Worm (Caenorhabditis elegans): Measurements from ENCODE around the gene spig-1.

Gene spig-1

DNA sequence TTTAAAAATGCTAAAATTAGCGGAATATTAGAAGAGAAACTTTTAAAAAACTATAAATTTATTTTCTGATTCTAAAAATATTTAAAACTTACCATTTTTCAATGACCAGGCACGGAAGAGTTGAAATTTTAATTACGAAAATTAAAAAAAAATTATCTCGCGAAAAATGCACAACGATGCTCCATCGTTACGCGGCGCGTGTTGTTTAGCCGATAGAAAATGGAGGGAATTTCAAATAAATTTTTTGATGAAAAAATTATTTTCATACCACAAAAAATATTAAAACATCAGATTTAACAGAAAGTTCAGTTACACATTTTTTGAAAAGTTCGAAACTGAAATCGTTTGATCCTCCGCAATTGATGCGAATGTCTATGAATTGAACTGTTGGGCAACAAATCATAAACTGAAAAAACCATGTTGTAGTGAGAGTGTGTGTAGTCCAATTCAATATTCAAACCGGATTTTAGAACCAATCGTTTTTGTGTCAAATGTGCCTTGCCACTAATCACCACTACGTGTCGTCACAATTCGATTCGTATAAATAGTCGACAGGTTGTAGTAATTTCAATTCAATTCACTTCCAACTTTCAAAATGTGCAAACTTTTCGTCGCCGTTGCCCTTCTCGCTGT is at the start of gene spig-1, which contains the start of gene tofu-2:
spig-1 (plus strand) TSS at position 583 of the 633 bp plus-strand sequence.
tofu-2 (minus strand) TSS at position 116 of the 633 bp plus-strand sequence.
- TF ChIP-seq ceh-16 (tag; optimal IDR thresholded peaks at IDR 0.05) (no peak), sea-2 (GFP tag; optimal IDR thresholded peaks at IDR 0.05) (no peak), lin-39 (tag; optimal IDR thresholded peaks at IDR 0.05) (no peak), daf-12 (tag; optimal IDR thresholded peaks at IDR 0.05) (no peak), hmg-11 (tag; optimal IDR thresholded peaks at IDR 0.05) (no peak), egl-5 (tag; optimal IDR thresholded peaks at IDR 0.05) (no peak), lsy-12 (tag; optimal IDR thresholded peaks at IDR 0.05) (no peak), elt-1 (tag; optimal IDR thresholded peaks at IDR 0.05) (no peak), ztf-4 (tag; optimal IDR thresholded peaks at IDR 0.05) (no peak), fos-1 (tag; optimal IDR thresholded peaks at IDR 0.05) (no peak), skn-1 (tag; optimal IDR thresholded peaks at IDR 0.05) (no peak), jun-1 (tag; optimal IDR thresholded peaks at IDR 0.05) (no peak), nhr-25 (tag; optimal IDR thresholded peaks at IDR 0.05) (no peak)

DNA sequence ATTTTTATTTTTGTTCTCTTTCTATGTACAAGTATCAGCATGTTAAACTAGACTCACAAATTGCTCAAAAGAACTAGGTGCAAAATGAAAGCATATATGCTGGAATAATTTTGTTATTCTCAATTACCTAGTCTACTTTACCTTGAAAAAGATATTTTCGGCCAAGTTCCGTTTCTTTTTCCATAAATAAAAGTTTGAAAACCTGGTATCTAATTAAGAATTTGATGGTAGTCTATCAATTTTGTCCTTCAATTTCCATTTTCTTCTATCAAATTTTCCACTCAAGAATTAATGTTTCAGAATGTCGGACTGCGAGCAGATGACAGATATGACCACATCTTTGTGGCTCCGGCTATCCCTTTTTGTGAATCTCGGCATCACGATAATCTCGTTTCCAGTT is 47.7 kb upstream of the spig-1 start, which contains the start of gene srab-4:
srab-4 (plus strand) TSS at position 301 of the 400 bp plus-strand sequence.
- TF ChIP-seq jun-1 (tag; optimal IDR thresholded peaks at IDR 0.05) = no peak
- no peak for TF ChIP-seq ztf-4 (tag; optimal IDR thresholded peaks at IDR 0.05)
- TF ChIP-seq hmg-11 (tag; optimal IDR thresholded peaks at IDR 0.05) = no peak
- no peak for TF ChIP-seq nhr-23 (tag; optimal IDR thresholded peaks at IDR 0.05)
- no peak for TF ChIP-seq daf-12 (tag; optimal IDR thresholded peaks at IDR 0.05)
- TF ChIP-seq pqm-1 (tag; optimal IDR thresholded peaks at IDR 0.05) = no peak
- TF ChIP-seq fos-1 (tag; optimal IDR thresholded peaks at IDR 0.05) = no peak
- no peak for TF ChIP-seq fkh-2 (tag; optimal IDR thresholded peaks at IDR 0.05)
- TF ChIP-seq eor-1 (tag; optimal IDR thresholded peaks at IDR 0.05) = no peak
- TF ChIP-seq zag-1 (tag; optimal IDR thresholded peaks at IDR 0.05) = no peak
- no peak for TF ChIP-seq ama-1 (optimal IDR thresholded peaks at IDR 0.05)
- no peak for TF ChIP-seq nhr-67 (tag; optimal IDR thresholded peaks at IDR 0.05)
- TF ChIP-seq nhr-11 (tag; optimal IDR thresholded peaks at IDR 0.05) = no peak

DNA sequence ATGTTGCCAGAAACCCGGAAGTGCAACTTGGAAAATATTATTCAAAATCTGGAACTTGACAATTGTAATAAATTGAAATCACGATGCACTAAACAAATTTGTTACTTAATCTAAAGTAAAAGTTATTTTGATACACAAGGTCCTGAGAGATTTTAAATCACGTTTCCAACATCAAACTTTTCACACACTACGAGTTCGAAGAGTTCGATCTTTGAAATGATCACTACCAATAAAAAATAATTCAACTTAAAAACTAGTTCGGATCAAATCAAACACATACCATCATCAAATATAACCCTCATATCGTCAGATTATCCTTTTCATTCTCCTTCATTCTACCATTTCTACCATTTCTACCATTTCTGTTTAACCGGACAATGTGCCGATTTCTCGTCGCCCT is 45.6 kb upstream of the spig-1 start, which contains the start of gene spig-10:
spig-10 (plus strand) TSS at position 301 of the 400 bp plus-strand sequence.
- TF ChIP-seq lin-15B (tag; optimal IDR thresholded peaks at IDR 0.05) = no peak
- TF ChIP-seq snpc-4 (tag; optimal IDR thresholded peaks at IDR 0.05) = no peak
- TF ChIP-seq ZK546.5 (tag; optimal IDR thresholded peaks at IDR 0.05) = no peak
- no peak for TF ChIP-seq ceh-16 (tag; optimal IDR thresholded peaks at IDR 0.05)
- TF ChIP-seq skn-1 (tag; optimal IDR thresholded peaks at IDR 0.05) = no peak
- TF ChIP-seq sea-2 (GFP tag; optimal IDR thresholded peaks at IDR 0.05) = no peak
- no peak for TF ChIP-seq nhr-77 (tag; optimal IDR thresholded peaks at IDR 0.05)
- no peak for TF ChIP-seq nhr-67 (tag; optimal IDR thresholded peaks at IDR 0.05)
- no peak for TF ChIP-seq nhr-237 (tag; optimal IDR thresholded peaks at IDR 0.05)
- no peak for TF ChIP-seq unc-62 (GFP tag; optimal IDR thresholded peaks at IDR 0.05)
- no peak for TF ChIP-seq fkh-10 (GFP tag; optimal IDR thresholded peaks at IDR 0.05)
- TF ChIP-seq ceh-9 (tag; optimal IDR thresholded peaks at IDR 0.05) = no peak
- TF ChIP-seq daf-12 (tag; optimal IDR thresholded peaks at IDR 0.05) = no peak
- TF ChIP-seq lsy-12 (tag; optimal IDR thresholded peaks at IDR 0.05) = no peak
- TF ChIP-seq ztf-4 (tag; optimal IDR thresholded peaks at IDR 0.05) = no peak

DNA sequence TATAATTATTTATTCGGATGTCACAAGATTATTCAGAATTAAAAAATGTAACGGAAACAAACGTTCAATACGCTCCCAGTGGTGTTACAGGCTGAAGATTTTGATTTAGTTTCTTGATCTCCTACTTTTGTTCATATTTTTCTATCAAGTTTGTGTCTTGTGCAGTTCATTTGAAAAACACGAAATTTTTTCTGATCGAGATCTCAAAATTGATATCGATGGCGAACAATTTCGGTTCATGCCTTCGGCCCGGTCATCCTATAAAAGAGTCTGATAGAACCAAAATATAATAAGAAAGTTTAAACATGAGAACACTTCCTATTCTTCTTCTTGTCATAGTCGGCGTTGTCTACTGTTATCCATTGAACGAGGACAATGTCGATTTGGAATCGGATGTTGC is 44.2 kb upstream of the spig-1 start, which contains the start of gene drd-10:
drd-10 (plus strand) TSS at position 301 of the 400 bp plus-strand sequence.
- TF ChIP-seq unc-62 (GFP tag; optimal IDR thresholded peaks at IDR 0.05) (no peak), ztf-4 (tag; optimal IDR thresholded peaks at IDR 0.05) (no peak), lsy-12 (tag; optimal IDR thresholded peaks at IDR 0.05) (no peak)

DNA sequence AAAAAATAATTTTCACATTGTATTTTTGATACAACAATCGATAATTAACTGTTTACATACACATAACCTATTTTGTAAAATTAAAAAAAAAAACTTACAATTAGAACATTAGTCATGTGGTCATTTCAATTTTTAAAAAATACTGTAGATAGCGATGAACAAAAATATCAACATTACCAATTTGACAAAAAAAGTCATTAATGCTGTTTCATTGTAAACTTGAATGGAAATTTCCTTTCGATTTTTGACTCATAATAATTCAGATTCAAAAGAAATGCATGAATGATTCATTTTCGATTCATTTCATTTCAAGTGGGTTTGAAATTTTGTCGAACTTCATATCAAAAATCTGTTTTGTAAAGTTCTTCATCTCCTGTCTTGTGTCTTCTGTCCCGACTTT is 42.1 kb upstream of the spig-1 start, which contains the start of gene C33G8.2:
C33G8.2 (plus strand) TSS at position 301 of the 400 bp plus-strand sequence.
- TF ChIP-seq nhr-76 (tag; optimal IDR thresholded peaks at IDR 0.05) (no peak), unc-62 (GFP tag; optimal IDR thresholded peaks at IDR 0.05) (no peak), fkh-10 (GFP tag; optimal IDR thresholded peaks at IDR 0.05) (no peak), elt-1 (tag; optimal IDR thresholded peaks at IDR 0.05) (no peak), tbx-2 (tag; optimal IDR thresholded peaks at IDR 0.05) (no peak), jun-1 (tag; optimal IDR thresholded peaks at IDR 0.05) (no peak), ceh-28 (tag; optimal IDR thresholded peaks at IDR 0.05) (no peak), fkh-2 (tag; optimal IDR thresholded peaks at IDR 0.05) (no peak), lin-39 (tag; optimal IDR thresholded peaks at IDR 0.05) (no peak), nhr-11 (tag; optimal IDR thresholded peaks at IDR 0.05) (no peak), nhr-12 (tag; optimal IDR thresholded peaks at IDR 0.05) (no peak), nhr-25 (tag; optimal IDR thresholded peaks at IDR 0.05) (no peak), snpc-4 (tag; optimal IDR thresholded peaks at IDR 0.05) (no peak), nhr-67 (tag; optimal IDR thresholded peaks at IDR 0.05) (no peak), pha-4 (tag; optimal IDR thresholded peaks at IDR 0.05) (no peak), R02D3.7 (tag; optimal IDR thresholded peaks at IDR 0.05) (no peak), mml-1 (tag; optimal IDR thresholded peaks at IDR 0.05) (no peak), ZK546.5 (tag; optimal IDR thresholded peaks at IDR 0.05) (no peak), ceh-16 (tag; optimal IDR thresholded peaks at IDR 0.05) (no peak)
